Worm (Caenorhabditis elegans): Measurements from ENCODE around the gene F14F7.4.
A peak's percentile ranks its signal among the peaks of the same experiment; 100 is the strongest.

F14F7.4 gene

ce11 chrIII:13004316-13004715 is 25.2 kb downstream of the F14F7.4 start:
- TF ChIP-seq unc-55 (GFP tag; optimal IDR thresholded peaks at IDR 0.05) (no peak), dmd-4 (tag; optimal IDR thresholded peaks at IDR 0.05; ENCODE audit: borderline replicate concordance) (no peak), dve-1 (tag; optimal IDR thresholded peaks at IDR 0.05) (peak; percentile 88), ceh-9 (tag; optimal IDR thresholded peaks at IDR 0.05) (no peak), K02D7.2 (tag; optimal IDR thresholded peaks at IDR 0.05) (peak; percentile 10)

- TF ChIP-seq ceh-31 (tag; optimal IDR thresholded peaks at IDR 0.05) (peak; percentile 75), T23F11.4 (GFP tag; optimal IDR thresholded peaks at IDR 0.05) (no peak), K02D7.2 (tag; optimal IDR thresholded peaks at IDR 0.05) (no peak), tbx-2 (tag; optimal IDR thresholded peaks at IDR 0.05) (peak; percentile 42), eyg-1 (tag; optimal IDR thresholded peaks at IDR 0.05) (no peak), ama-1 (optimal IDR thresholded peaks at IDR 0.05) (no peak), ets-4 (tag; optimal IDR thresholded peaks at IDR 0.05) (no peak), pros-1 (tag; optimal IDR thresholded peaks at IDR 0.05) (no peak), ceh-48 (tag; optimal IDR thresholded peaks at IDR 0.05) (no peak), pax-1 (tag; optimal IDR thresholded peaks at IDR 0.05) (peak; percentile 55), hlh-15 (tag; optimal IDR thresholded peaks at IDR 0.05) (no peak), gmeb-2 (tag; optimal IDR thresholded peaks at IDR 0.05) (no peak), fax-1 (tag; optimal IDR thresholded peaks at IDR 0.05) (no peak), unc-3 (GFP tag; conservative IDR thresholded peaks at IDR 0.05) (no peak), unc-3 (tag; optimal IDR thresholded peaks at IDR 0.05) (no peak), unc-42 (tag; optimal IDR thresholded peaks at IDR 0.05) (peak; percentile 59), ztf-16 (tag; optimal IDR thresholded peaks at IDR 0.05) (no peak), ceh-14 (tag; optimal IDR thresholded peaks at IDR 0.05) (peak; percentile 41), odd-2 (tag; optimal IDR thresholded peaks at IDR 0.05) (no peak), ceh-45 (GFP tag; IDR thresholded peaks at IDR 0.05) (no peak), unc-86 (tag; optimal IDR thresholded peaks at IDR 0.05) (no peak), zip-5 (tag; optimal IDR thresholded peaks at IDR 0.05) (no peak), rnt-1 (tag; optimal IDR thresholded peaks at IDR 0.05) (no peak), elt-2 (tag; optimal IDR thresholded peaks at IDR 0.05) (no peak), ref-2 (tag; optimal IDR thresholded peaks at IDR 0.05) (no peak), unc-55 (GFP tag; optimal IDR thresholded peaks at IDR 0.05) (peak; percentile 51), lin-11 (tag; optimal IDR thresholded peaks at IDR 0.05) (no peak), fkh-10 (GFP tag; optimal IDR thresholded peaks at IDR 0.05) (no peak), ceh-6 (GFP tag; optimal IDR thresholded peaks at IDR 0.05) (no peak), sdc-2 (tag; optimal IDR thresholded peaks at IDR 0.05) (no peak), pat-9 (tag; optimal IDR thresholded peaks at IDR 0.05) (no peak), madf-2 (tag; optimal IDR thresholded peaks at IDR 0.05) (no peak), pqm-1 (tag; optimal IDR thresholded peaks at IDR 0.05) (no peak), nhr-232 (tag; optimal IDR thresholded peaks at IDR 0.05) (no peak), npax-4 (tag; optimal IDR thresholded peaks at IDR 0.05) (no peak), F13H6.1 (tag; optimal IDR thresholded peaks at IDR 0.05) (no peak), ceh-18 (tag; optimal IDR thresholded peaks at IDR 0.05) (peak; percentile 23), ceh-9 (tag; optimal IDR thresholded peaks at IDR 0.05) (no peak), ceh-34 (tag; optimal IDR thresholded peaks at IDR 0.05) (peak; percentile 19), fkh-6 (tag; optimal IDR thresholded peaks at IDR 0.05) (no peak), hlh-30 (tag; optimal IDR thresholded peaks at IDR 0.05; ENCODE audit: insufficient read depth) (no peak), ceh-22 (tag; optimal IDR thresholded peaks at IDR 0.05) (no peak), hlh-6 (tag; optimal IDR thresholded peaks at IDR 0.05) (no peak), C38D4.7 (GFP tag; optimal IDR thresholded peaks at IDR 0.05) (no peak), tbx-7 (tag; optimal IDR thresholded peaks at IDR 0.05) (no peak), pag-3 (tag; optimal IDR thresholded peaks at IDR 0.05; ENCODE audit: borderline replicate concordance) (no peak), K09A11.1 (tag; optimal IDR thresholded peaks at IDR 0.05; ENCODE audit: insufficient read depth) (no peak), syd-9 (tag; optimal IDR thresholded peaks at IDR 0.05) (no peak), ahr-1 (tag; optimal IDR thresholded peaks at IDR 0.05) (no peak), nfya-1 (tag; optimal IDR thresholded peaks at IDR 0.05) (peak; percentile 65)
Observed at ce11 chrIII:13002098-13002497, 27.4 kb downstream of the F14F7.4 start, which contains the start of gene ZK1010.10. TSS of gene ZK1010.10 (plus strand) at chrIII:13002383.

All from whole organism, late embryonic.